Fruit fly (Drosophila melanogaster) whole organism, embryonic: ENCODE data around the gene Gnpat.
A peak's percentile ranks its signal among the peaks of the same experiment; 100 is the strongest.

Experiments
- CG10147 ChIP-seq: fragments of 200-800 bp; sonication (Bioruptor generic); optimal IDR thresholded peaks from 2 replicates; lab custom pipeline; 2019; ENCODE audit warnings: missing biosample characterization, mild to moderate bottlenecking, missing genetic modification characterization, moderate library complexity
- CG12236 ChIP-seq: fragments of 200-800 bp; sonication (Bioruptor generic); optimal IDR thresholded peaks from 2 replicates; lab custom pipeline; 2016; ENCODE audit warnings: missing biosample characterization, missing genetic modification characterization
- CG12391 ChIP-seq: fragments of 200-800 bp; sonication (Bioruptor generic); optimal IDR thresholded peaks from 3 replicates; lab custom pipeline; 2018; ENCODE audit warnings: missing biosample characterization, mild to moderate bottlenecking, missing genetic modification characterization, moderate library complexity
- CG15514 ChIP-seq: fragments of 200-800 bp; sonication (Bioruptor generic); optimal IDR thresholded peaks from 3 replicates; lab custom pipeline; 2017; ENCODE audit warnings: missing biosample characterization, missing genetic modification characterization, mild to moderate bottlenecking, moderate library complexity, missing genetic modification reagents
- CG1647 ChIP-seq: fragments of 200-800 bp; sonication (Bioruptor generic); optimal IDR thresholded peaks from 3 replicates; lab custom pipeline; 2016; ENCODE audit warnings: missing biosample characterization, missing genetic modification characterization
- CG17328 ChIP-seq: fragments of 200-800 bp; sonication (Bioruptor generic); IDR thresholded peaks from 2 replicates; pipeline ENCODE4 v1.3.6; 2022; ENCODE audit warnings: missing biosample characterization, missing genetic modification characterization
- CG17568 ChIP-seq: fragments of 200-800 bp; sonication (Bioruptor generic); optimal IDR thresholded peaks from 2 replicates; lab custom pipeline; 2018; ENCODE audit warnings: missing biosample characterization, mild to moderate bottlenecking, missing genetic modification characterization, moderate library complexity
- CG1792 ChIP-seq: fragments of 200-800 bp; sonication (Bioruptor generic); optimal IDR thresholded peaks from 2 replicates; lab custom pipeline; 2016; ENCODE audit warnings: missing biosample characterization, missing genetic modification characterization
- CG18011 ChIP-seq: fragments of 200-800 bp; sonication (Bioruptor generic); optimal IDR thresholded peaks from 2 replicates; lab custom pipeline; 2017; ENCODE audit warnings: missing biosample characterization, missing genetic modification characterization, mild to moderate bottlenecking, moderate library complexity, missing genotype
- CG18619 ChIP-seq: fragments of 200-800 bp; sonication (Bioruptor generic); optimal IDR thresholded peaks from 3 replicates; lab custom pipeline; 2017; ENCODE audit warnings: missing biosample characterization, mild to moderate bottlenecking, missing genetic modification characterization
- CG2116 ChIP-seq: fragments of 200-800 bp; sonication (Bioruptor generic); optimal IDR thresholded peaks from 3 replicates; lab custom pipeline; 2018; ENCODE audit warnings: missing biosample characterization, mild to moderate bottlenecking, missing genetic modification characterization
- CG31388 ChIP-seq: fragments of 200-800 bp; sonication (Bioruptor generic); optimal IDR thresholded peaks from 2 replicates; lab custom pipeline; 2016; ENCODE audit warnings: missing biosample characterization, missing genetic modification characterization
- CG4328 ChIP-seq: fragments of 200-800 bp; sonication (Bioruptor generic); optimal IDR thresholded peaks from 3 replicates; lab custom pipeline; 2017; ENCODE audit warnings: missing biosample characterization, missing genetic modification reagents, missing genetic modification characterization
- CG6791 ChIP-seq: fragments of 200-800 bp; sonication (Bioruptor generic); IDR thresholded peaks from 3 replicates; pipeline ENCODE4 v1.3.6; 2022; ENCODE audit warnings: missing biosample characterization, missing genetic modification characterization; ENCODE audit not compliant: partially characterized antibody
- CG6854 ChIP-seq: fragments of 200-800 bp; sonication (Bioruptor generic); optimal IDR thresholded peaks from 3 replicates; lab custom pipeline; 2017; ENCODE audit warnings: missing biosample characterization, mild to moderate bottlenecking, missing genetic modification characterization
- CG8281 ChIP-seq: fragments of 200-800 bp; sonication (Bioruptor generic); optimal IDR thresholded peaks from 2 replicates; lab custom pipeline; 2018; ENCODE audit warnings: missing biosample characterization, mild to moderate bottlenecking, missing genetic modification characterization, moderate library complexity
- CG9215 ChIP-seq: fragments of 200-800 bp; sonication (Bioruptor generic); IDR thresholded peaks from 2 replicates; pipeline ENCODE4 v1.3.6; 2022; ENCODE audit warnings: missing biosample characterization, missing genetic modification characterization
- CG9609 ChIP-seq: fragments of 200-800 bp; sonication (Bioruptor generic); optimal IDR thresholded peaks from 3 replicates; lab custom pipeline; 2016; ENCODE audit warnings: missing biosample characterization, missing genetic modification characterization
- Dad ChIP-seq: fragments of 200-800 bp; sonication (Bioruptor generic); optimal IDR thresholded peaks from 3 replicates; lab custom pipeline; 2016; ENCODE audit warnings: missing biosample characterization, missing genetic modification characterization
- Dek ChIP-seq: fragments of 200-800 bp; sonication (Bioruptor generic); optimal IDR thresholded peaks from 3 replicates; lab custom pipeline; 2019; ENCODE audit warnings: missing biosample characterization, mild to moderate bottlenecking, missing genetic modification characterization, moderate library complexity
- Drgx ChIP-seq: fragments of 200-800 bp; sonication (Bioruptor generic); IDR thresholded peaks from 2 replicates; pipeline ENCODE4 v1.3.6; 2022; ENCODE audit warnings: missing biosample characterization, missing genetic modification characterization
- E2f2 ChIP-seq: fragments of 200-800 bp; sonication (Bioruptor generic); IDR thresholded peaks from 2 replicates; pipeline ENCODE4 v1.3.6; 2022; ENCODE audit warnings: missing biosample characterization, missing genetic modification characterization
- MBD-R2 ChIP-seq: fragments of 200-800 bp; sonication (Bioruptor generic); IDR thresholded peaks from 2 replicates; pipeline ENCODE4 v1.3.6; 2022; ENCODE audit warnings: missing biosample characterization, missing genetic modification characterization
- Meics ChIP-seq: fragments of 200-800 bp; sonication (Bioruptor generic); optimal IDR thresholded peaks from 2 replicates; lab custom pipeline; 2017; ENCODE audit warnings: missing biosample characterization, mild to moderate bottlenecking, missing genetic modification characterization
- Optix ChIP-seq: fragments of 200-800 bp; sonication (Bioruptor generic); IDR thresholded peaks from 3 replicates; pipeline ENCODE4 v1.3.6; 2022; ENCODE audit warnings: missing biosample characterization, missing genetic modification characterization
- Pdp1 ChIP-seq, 2 experiments: fragments of 200-800 bp; sonication (Bioruptor generic); optimal IDR thresholded peaks; 3 replicates each; lab custom pipeline; 2016; ENCODE audit warnings: missing biosample characterization in 2 of 2, missing genetic modification characterization in 2 of 2, mild to moderate bottlenecking in 1 of 2, moderate library complexity in 1 of 2
- Rfx ChIP-seq: fragments of 200-800 bp; sonication (Bioruptor generic); IDR thresholded peaks from 2 replicates; pipeline ENCODE4 v1.3.6; 2022; ENCODE audit warnings: missing biosample characterization, missing genetic modification characterization
- Six4 ChIP-seq: fragments of 200-800 bp; sonication (Bioruptor generic); optimal IDR thresholded peaks from 2 replicates; lab custom pipeline; 2016; ENCODE audit warnings: missing biosample characterization, missing genetic modification characterization
- Sox100B ChIP-seq: fragments of 200-800 bp; sonication (Bioruptor generic); optimal IDR thresholded peaks from 3 replicates; lab custom pipeline; 2018; ENCODE audit warnings: missing biosample characterization, mild to moderate bottlenecking, missing genetic modification characterization
- Ssrp ChIP-seq: fragments of 200-800 bp; sonication (Bioruptor generic); optimal IDR thresholded peaks from 2 replicates; lab custom pipeline; 2018; ENCODE audit warnings: missing biosample characterization, mild to moderate bottlenecking, missing genetic modification characterization, moderate library complexity
- ase ChIP-seq: fragments of 200-800 bp; sonication (Bioruptor generic); IDR thresholded peaks from 3 replicates; pipeline ENCODE4 v1.3.6; 2022; ENCODE audit warnings: missing biosample characterization, missing genetic modification characterization
- ato ChIP-seq: fragments of 200-800 bp; sonication (Bioruptor generic); IDR thresholded peaks from 2 replicates; pipeline ENCODE4 v1.3.6; 2022; ENCODE audit warnings: missing biosample characterization, missing genetic modification characterization; ENCODE audit not compliant: partially characterized antibody
- cato ChIP-seq: fragments of 200-800 bp; sonication (Bioruptor generic); optimal IDR thresholded peaks from 2 replicates; lab custom pipeline; 2016; ENCODE audit warnings: missing biosample characterization, missing genetic modification characterization, borderline replicate concordance
- caup ChIP-seq: fragments of 200-800 bp; sonication (Bioruptor generic); optimal IDR thresholded peaks from 3 replicates; lab custom pipeline; 2017; ENCODE audit warnings: missing biosample characterization, mild to moderate bottlenecking, missing genetic modification characterization, moderate library complexity; ENCODE audit not compliant: severe bottlenecking
- crc ChIP-seq: fragments of 200-800 bp; sonication (Bioruptor generic); optimal IDR thresholded peaks from 2 replicates; lab custom pipeline; 2016; ENCODE audit warnings: missing biosample characterization, missing genetic modification characterization
- danr ChIP-seq: fragments of 200-800 bp; sonication (Bioruptor generic); IDR thresholded peaks from 2 replicates; pipeline ENCODE4 v1.3.6; 2022; ENCODE audit warnings: missing biosample characterization, missing genetic modification characterization
- esg ChIP-seq: fragments of 200-800 bp; sonication (Bioruptor generic); conservative IDR thresholded peaks from 2 replicates; pipeline ENCODE4 v1.3.6; 2022; ENCODE audit warnings: missing biosample characterization, missing genetic modification characterization
- gem ChIP-seq: fragments of 200-800 bp; sonication (Bioruptor generic); optimal IDR thresholded peaks from 2 replicates; lab custom pipeline; 2019; ENCODE audit warnings: missing biosample characterization, mild to moderate bottlenecking, missing genetic modification characterization, moderate library complexity
- grn ChIP-seq: fragments of 200-800 bp; sonication (Bioruptor generic); optimal IDR thresholded peaks from 3 replicates; lab custom pipeline; 2017; ENCODE audit warnings: missing biosample characterization, missing genetic modification characterization
- hth ChIP-seq: fragments of >200 bp; optimal IDR thresholded peaks from 2 replicates; lab custom pipeline; 2017; ENCODE audit warnings: inconsistent platforms
- lmd ChIP-seq: fragments of 200-800 bp; sonication (Bioruptor generic); IDR thresholded peaks from 2 replicates; pipeline ENCODE4 v1.3.6; 2022; ENCODE audit warnings: missing biosample characterization, missing genetic modification characterization
- pfk ChIP-seq: fragments of 200-800 bp; sonication (Bioruptor generic); optimal IDR thresholded peaks from 2 replicates; lab custom pipeline; 2018; ENCODE audit warnings: missing biosample characterization, mild to moderate bottlenecking, missing genetic modification characterization, moderate library complexity
- sens-2 ChIP-seq: fragments of 200-800 bp; sonication (Bioruptor generic); IDR thresholded peaks from 2 replicates; pipeline ENCODE4 v1.3.6; 2022; ENCODE audit warnings: missing biosample characterization, missing genetic modification characterization
- sna ChIP-seq: fragments of 200-800 bp; sonication (Bioruptor generic); IDR thresholded peaks from 2 replicates; pipeline ENCODE4 v1.3.6; 2022; ENCODE audit warnings: missing biosample characterization, missing genetic modification characterization; ENCODE audit not compliant: partially characterized antibody
- tin ChIP-seq: fragments of 200-800 bp; sonication (Bioruptor generic); optimal IDR thresholded peaks from 3 replicates; lab custom pipeline; 2016; ENCODE audit warnings: missing biosample characterization, missing genetic modification characterization
- twi ChIP-seq: fragments of 200-800 bp; optimal IDR thresholded peaks from 2 replicates; lab custom pipeline; 2019; ENCODE audit warnings: missing biosample characterization, mild to moderate bottlenecking, missing genetic modification characterization, moderate library complexity
- tx ChIP-seq: fragments of 200-800 bp; sonication (Bioruptor generic); optimal IDR thresholded peaks from 2 replicates; lab custom pipeline; 2016; ENCODE audit warnings: missing biosample characterization, missing genetic modification characterization
- vnd ChIP-seq: fragments of 200-800 bp; sonication (Bioruptor generic); IDR thresholded peaks from 3 replicates; pipeline ENCODE4 v1.3.6; 2022; ENCODE audit warnings: missing biosample characterization, missing genetic modification characterization; ENCODE audit not compliant: partially characterized antibody

Gene Gnpat

DNA sequence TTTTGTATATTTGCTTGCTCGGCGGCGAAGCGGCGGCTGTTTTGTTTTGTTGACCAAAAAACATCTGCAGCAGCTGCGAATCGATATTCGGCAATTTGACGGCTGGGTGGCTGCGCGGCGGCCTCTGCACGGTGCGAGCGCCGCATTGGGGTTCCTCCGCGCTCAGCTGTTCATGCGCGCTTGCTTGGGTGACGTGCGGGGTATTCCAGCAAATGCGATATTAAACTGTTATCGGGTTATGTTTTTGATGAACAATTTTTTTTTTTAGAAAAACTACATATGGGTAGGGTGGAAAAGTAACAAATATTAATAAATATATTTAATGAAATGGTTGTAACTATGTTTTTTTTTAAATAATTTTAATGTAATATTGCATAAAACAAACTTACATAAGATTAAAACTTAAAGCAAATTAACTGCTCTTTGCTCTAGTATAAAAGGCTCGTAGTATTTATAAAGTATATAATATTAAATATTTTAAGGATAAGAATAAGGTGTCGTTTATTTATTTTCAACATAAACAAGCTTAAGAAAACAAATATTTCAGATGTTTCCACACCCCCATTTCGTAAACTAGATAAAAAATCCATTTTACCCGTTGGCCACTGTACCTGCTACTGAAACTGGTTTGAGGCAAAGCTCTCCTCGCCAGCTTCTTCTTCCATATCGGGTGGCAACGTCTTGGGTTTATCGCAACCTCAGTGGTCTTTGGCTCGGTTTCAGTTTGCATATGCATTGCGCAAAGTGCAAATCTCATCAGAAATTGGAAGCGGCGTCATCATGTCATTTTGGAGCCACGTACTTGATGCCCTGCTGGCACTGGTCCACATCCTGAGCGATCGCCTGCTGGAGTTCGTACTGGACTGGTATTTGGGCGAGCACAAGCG is at the start of gene Gnpat, which contains the start of gene CG5112 (continued):
- TF ChIP-seq sna (GFP tag; lab: Robert Waterston, UW): peak; percentile 47
- TF ChIP-seq CG12391: peak; percentile 69
- TF ChIP-seq Six4: peak; percentile 36
- peak; percentile 45 for TF ChIP-seq Ssrp (tag; lab: Kevin White, UChicago)
- TF ChIP-seq hth (lab: Kevin White, UChicago): no peak
- peak; percentile 80 for TF ChIP-seq CG6791 (GFP tag; lab: Robert Waterston, UW)
- TF ChIP-seq esg (GFP tag; lab: Robert Waterston, UW): peak; percentile 7
- TF ChIP-seq CG31388: no peak
- peak; percentile 67 for TF ChIP-seq Dad (GFP tag; lab: Kevin White, UChicago)
- peak; percentile 75 for TF ChIP-seq tin (GFP tag; lab: Kevin White, UChicago)
- TF ChIP-seq caup (GFP tag; lab: Kevin White, UChicago): peak; percentile 64
- peak; percentile 45 for TF ChIP-seq danr (GFP tag; lab: Robert Waterston, UW)
- no peak for TF ChIP-seq CG17568 (GFP tag; lab: Kevin White, UChicago)
- no peak for TF ChIP-seq cato (GFP tag; lab: Kevin White, UChicago)
- peak; percentile 65 for TF ChIP-seq Meics
- TF ChIP-seq MBD-R2 (GFP tag; lab: Robert Waterston, UW): peak; percentile 80
- peak; percentile 39 for TF ChIP-seq CG10147 (GFP tag; lab: Kevin White, UChicago)
- TF ChIP-seq E2f2 (GFP tag; lab: Robert Waterston, UW): peak; percentile 44
- peak; percentile 77 for TF ChIP-seq gem
- peak; percentile 11 to 29 for TF ChIP-seq Pdp1 (GFP tag; optimal IDR thresholded peaks at IDR 0.05; lab: Kevin White, UChicago)
- TF ChIP-seq sens-2: no peak
- TF ChIP-seq CG15514 (GFP tag; lab: Kevin White, UChicago): peak; percentile 76
- TF ChIP-seq lmd: peak; percentile 69
- TF ChIP-seq grn (GFP tag; lab: Kevin White, UChicago): no peak
- peak; percentile 30 for TF ChIP-seq CG1647
- no peak for TF ChIP-seq CG12236 (GFP tag; lab: Kevin White, UChicago)
- TF ChIP-seq ato (GFP tag; lab: Robert Waterston, UW): peak; percentile 76
- TF ChIP-seq Sox100B (GFP tag; lab: Kevin White, UChicago): peak; percentile 34
- no peak for TF ChIP-seq CG8281 (tag; lab: Kevin White, UChicago)
- peak; percentile 62 for TF ChIP-seq Optix
- TF ChIP-seq CG9609: peak; percentile 70
- TF ChIP-seq ase (GFP tag; lab: Robert Waterston, UW): peak; percentile 78; the same call in 2 of the 3 replicates
- peak; percentile 60 for TF ChIP-seq CG2116
- TF ChIP-seq Dek: peak; percentile 0
- TF ChIP-seq CG17328 (GFP tag; lab: Robert Waterston, UW): peak; percentile 61
- peak; percentile 62 for TF ChIP-seq CG9215 (GFP tag; lab: Robert Waterston, UW)
- TF ChIP-seq CG18619: peak; percentile 45
- peak; percentile 68 for TF ChIP-seq CG4328
- TF ChIP-seq CG6854 (GFP tag; lab: Kevin White, UChicago): peak; percentile 16
- peak; percentile 37 for TF ChIP-seq pfk (GFP tag; lab: Kevin White, UChicago)
- TF ChIP-seq Rfx (GFP tag; lab: Robert Waterston, UW): peak; percentile 91
- peak; percentile 25 for TF ChIP-seq tx (GFP tag; lab: Kevin White, UChicago)
- peak; percentile 46 for TF ChIP-seq vnd (GFP tag; lab: Robert Waterston, UW)
- TF ChIP-seq CG1792 (GFP tag; lab: Kevin White, UChicago): peak; percentile 98
- peak; percentile 10 for TF ChIP-seq twi (tag; lab: Kevin White, UChicago)
- peak; percentile 42 for TF ChIP-seq CG18011 (GFP tag; lab: Kevin White, UChicago)
- TF ChIP-seq crc (GFP tag; lab: Kevin White, UChicago): no peak
- no peak; the same call in 1 of the 2 replicates for TF ChIP-seq Drgx
